Fruit fly (Drosophila melanogaster) whole organism, embryonic: ENCODE measurements around the gene BNIP3.

Experiments used
- Atf6 ChIP-seq: fragments of 200-800 bp; sonication (Bioruptor generic); IDR thresholded peaks from 2 replicates; pipeline ENCODE4 v1.3.6; 2022; ENCODE audit warnings: missing biosample characterization, missing genetic modification characterization
- CG10462 ChIP-seq: fragments of 200-800 bp; sonication (Bioruptor generic); optimal IDR thresholded peaks from 2 replicates; lab custom pipeline; 2016; ENCODE audit warnings: missing biosample characterization, missing genetic modification characterization
- CG11085 ChIP-seq: fragments of 200-800 bp; sonication (Bioruptor generic); IDR thresholded peaks from 2 replicates; pipeline ENCODE4 v1.3.6; 2022; ENCODE audit warnings: missing biosample characterization, missing genetic modification characterization
- CG12071 ChIP-seq: fragments of 200-800 bp; sonication (Bioruptor generic); optimal IDR thresholded peaks from 3 replicates; lab custom pipeline; 2018; ENCODE audit warnings: missing biosample characterization, mild to moderate bottlenecking, missing genetic modification characterization
- CG12744 ChIP-seq: fragments of 200-800 bp; sonication (Bioruptor generic); optimal IDR thresholded peaks from 2 replicates; lab custom pipeline; 2016; ENCODE audit warnings: missing biosample characterization, missing genetic modification characterization
- CG12769 ChIP-seq: fragments of 200-800 bp; sonication (Bioruptor generic); optimal IDR thresholded peaks from 2 replicates; lab custom pipeline; 2019; ENCODE audit warnings: missing biosample characterization, mild to moderate bottlenecking, missing genetic modification characterization, moderate library complexity
- CG13624 ChIP-seq: fragments of 200-800 bp; sonication (Bioruptor generic); optimal IDR thresholded peaks from 2 replicates; lab custom pipeline; 2016; ENCODE audit warnings: missing biosample characterization, missing genetic modification characterization
- CG1529 ChIP-seq: fragments of 200-800 bp; sonication (Bioruptor generic); optimal IDR thresholded peaks from 3 replicates; lab custom pipeline; 2018; ENCODE audit warnings: missing biosample characterization, missing genetic modification characterization
- CG15514 ChIP-seq: fragments of 200-800 bp; sonication (Bioruptor generic); optimal IDR thresholded peaks from 3 replicates; lab custom pipeline; 2017; ENCODE audit warnings: missing biosample characterization, missing genetic modification characterization, mild to moderate bottlenecking, moderate library complexity, missing genetic modification reagents
- CG15601 ChIP-seq: fragments of 200-800 bp; sonication (Bioruptor generic); optimal IDR thresholded peaks from 3 replicates; lab custom pipeline; 2019; ENCODE audit warnings: missing biosample characterization, mild to moderate bottlenecking, missing genetic modification characterization, moderate library complexity
- CG1602 ChIP-seq: fragments of 200-800 bp; sonication (Bioruptor generic); optimal IDR thresholded peaks from 3 replicates; lab custom pipeline; 2016; ENCODE audit warnings: missing biosample characterization, missing genetic modification characterization
- CG17829 ChIP-seq: fragments of 200-800 bp; optimal IDR thresholded peaks from 2 replicates; lab custom pipeline; 2019; ENCODE audit warnings: missing biosample characterization, mild to moderate bottlenecking, missing genetic modification characterization, moderate library complexity
- CG2120 ChIP-seq: fragments of 200-800 bp; sonication (Bioruptor generic); optimal IDR thresholded peaks from 3 replicates; lab custom pipeline; 2016; ENCODE audit warnings: missing biosample characterization, missing genetic modification characterization
- CG30403 ChIP-seq: fragments of 200-800 bp; sonication (Bioruptor generic); optimal IDR thresholded peaks from 3 replicates; lab custom pipeline; 2016; ENCODE audit warnings: missing biosample characterization, missing genetic modification characterization
- CG42726 ChIP-seq: fragments of 200-800 bp; sonication (Bioruptor generic); IDR thresholded peaks from 2 replicates; pipeline ENCODE4 v1.3.6; 2022; ENCODE audit warnings: missing biosample characterization, missing genetic modification characterization; ENCODE audit not compliant: partially characterized antibody
- CG5180 ChIP-seq: fragments of 200-800 bp; sonication (Bioruptor generic); optimal IDR thresholded peaks from 3 replicates; lab custom pipeline; 2017; ENCODE audit warnings: missing biosample characterization, missing genetic modification characterization, mild to moderate bottlenecking, moderate library complexity, missing genetic modification reagents
- CG7745 ChIP-seq: fragments of 200-800 bp; sonication (Bioruptor generic); optimal IDR thresholded peaks from 2 replicates; lab custom pipeline; 2018; ENCODE audit warnings: missing biosample characterization, mild to moderate bottlenecking, missing genetic modification characterization, moderate library complexity
- CG7786 ChIP-seq: fragments of 200-800 bp; sonication (Bioruptor generic); optimal IDR thresholded peaks from 2 replicates; lab custom pipeline; 2016; ENCODE audit warnings: missing biosample characterization, missing genetic modification characterization
- CG7963 ChIP-seq: fragments of 200-800 bp; sonication (Bioruptor generic); IDR thresholded peaks from 3 replicates; pipeline ENCODE4 v1.3.6; 2022; ENCODE audit warnings: missing biosample characterization, missing genetic modification characterization; ENCODE audit not compliant: partially characterized antibody
- CG8944 ChIP-seq: fragments of 200-800 bp; sonication (Bioruptor generic); optimal IDR thresholded peaks from 3 replicates; lab custom pipeline; 2016; ENCODE audit warnings: missing biosample characterization, missing genetic modification characterization
- CG9609 ChIP-seq: fragments of 200-800 bp; sonication (Bioruptor generic); optimal IDR thresholded peaks from 3 replicates; lab custom pipeline; 2016; ENCODE audit warnings: missing biosample characterization, missing genetic modification characterization
- Chrac-16 ChIP-seq: fragments of 200-800 bp; sonication (Bioruptor generic); optimal IDR thresholded peaks from 3 replicates; lab custom pipeline; 2016; ENCODE audit warnings: missing biosample characterization, missing genetic modification characterization
- Dp ChIP-seq: fragments of 200-800 bp; sonication (Bioruptor generic); optimal IDR thresholded peaks from 2 replicates; lab custom pipeline; 2018; ENCODE audit warnings: missing biosample characterization, mild to moderate bottlenecking, missing genetic modification characterization, moderate library complexity
- E2f1 ChIP-seq: fragments of 200-800 bp; sonication (Bioruptor generic); IDR thresholded peaks from 2 replicates; pipeline ENCODE4 v1.3.6; 2022; ENCODE audit warnings: missing biosample characterization, missing genetic modification characterization
- Fer1 ChIP-seq: fragments of 200-800 bp; sonication (Bioruptor generic); optimal IDR thresholded peaks from 2 replicates; lab custom pipeline; 2017; ENCODE audit warnings: missing biosample characterization, mild to moderate bottlenecking, missing genetic modification characterization
- Gug ChIP-seq: fragments of 200-800 bp; sonication (Bioruptor generic); IDR thresholded peaks from 4 replicates; pipeline ENCODE4 v1.3.6; 2022; ENCODE audit warnings: missing biosample characterization, missing genetic modification characterization
- HLH54F ChIP-seq: fragments of 200-800 bp; sonication (Bioruptor generic); optimal IDR thresholded peaks from 3 replicates; lab custom pipeline; 2016; ENCODE audit warnings: missing biosample characterization, missing genetic modification characterization
- MBD-R2 ChIP-seq: fragments of 200-800 bp; sonication (Bioruptor generic); IDR thresholded peaks from 2 replicates; pipeline ENCODE4 v1.3.6; 2022; ENCODE audit warnings: missing biosample characterization, missing genetic modification characterization
- Med ChIP-seq: fragments of 200-800 bp; sonication (Bioruptor generic); peaks from one replicate; lab custom pipeline; 2016; ENCODE audit warnings: missing biosample characterization, missing genetic modification characterization, mild to moderate bottlenecking, inconsistent platforms, moderate library complexity
- Meics ChIP-seq: fragments of 200-800 bp; sonication (Bioruptor generic); optimal IDR thresholded peaks from 2 replicates; lab custom pipeline; 2017; ENCODE audit warnings: missing biosample characterization, mild to moderate bottlenecking, missing genetic modification characterization
- al ChIP-seq: fragments of 200-800 bp; sonication (Bioruptor generic); IDR thresholded peaks from 2 replicates; pipeline ENCODE4 v1.3.6; 2022; ENCODE audit warnings: missing biosample characterization, missing genetic modification characterization
- cato ChIP-seq: fragments of 200-800 bp; sonication (Bioruptor generic); optimal IDR thresholded peaks from 2 replicates; lab custom pipeline; 2016; ENCODE audit warnings: missing biosample characterization, missing genetic modification characterization, borderline replicate concordance
- disco-r ChIP-seq: fragments of 200-800 bp; sonication (Bioruptor generic); optimal IDR thresholded peaks from 2 replicates; lab custom pipeline; 2016; ENCODE audit warnings: missing biosample characterization, missing genetic modification characterization
- dm ChIP-seq: fragments of 200-800 bp; sonication (Bioruptor generic); optimal IDR thresholded peaks from 3 replicates; lab custom pipeline; 2016; ENCODE audit warnings: missing biosample characterization, missing genetic modification characterization
- esg ChIP-seq: fragments of 200-800 bp; sonication (Bioruptor generic); conservative IDR thresholded peaks from 2 replicates; pipeline ENCODE4 v1.3.6; 2022; ENCODE audit warnings: missing biosample characterization, missing genetic modification characterization
- gcm2 ChIP-seq: fragments of 200-800 bp; sonication (Bioruptor generic); optimal IDR thresholded peaks from 2 replicates; lab custom pipeline; 2016; ENCODE audit warnings: missing biosample characterization, missing genetic modification characterization
- gfzf ChIP-seq: fragments of 200-800 bp; sonication (Bioruptor generic); optimal IDR thresholded peaks from 2 replicates; lab custom pipeline; 2016; ENCODE audit warnings: missing biosample characterization, mild to moderate bottlenecking, missing genetic modification characterization, moderate library complexity
- ham ChIP-seq: fragments of 200-800 bp; sonication (Bioruptor generic); IDR thresholded peaks from 2 replicates; pipeline ENCODE4 v1.3.6; 2022; ENCODE audit warnings: missing biosample characterization, missing genetic modification characterization
- inv ChIP-seq: fragments of 200-800 bp; sonication (Bioruptor generic); IDR thresholded peaks from 2 replicates; pipeline ENCODE4 v1.3.6; 2022; ENCODE audit warnings: missing biosample characterization, missing genetic modification characterization; ENCODE audit not compliant: partially characterized antibody
- kah ChIP-seq: fragments of 200-800 bp; sonication (Bioruptor generic); optimal IDR thresholded peaks from 2 replicates; lab custom pipeline; 2018; ENCODE audit warnings: missing biosample characterization, mild to moderate bottlenecking, missing genetic modification characterization
- odd ChIP-seq: fragments of 200-800 bp; sonication (Bioruptor generic); optimal IDR thresholded peaks from 2 replicates; lab custom pipeline; 2017; ENCODE audit warnings: missing biosample characterization, mild to moderate bottlenecking, missing genetic modification characterization
- pb ChIP-seq: fragments of 200-800 bp; sonication (Bioruptor generic); optimal IDR thresholded peaks from 3 replicates; lab custom pipeline; 2016; ENCODE audit warnings: missing biosample characterization, missing genetic modification characterization
- sd ChIP-seq: fragments of 200-800 bp; sonication (Bioruptor generic); optimal IDR thresholded peaks from 3 replicates; lab custom pipeline; 2018; ENCODE audit warnings: missing biosample characterization, mild to moderate bottlenecking, missing genetic modification characterization, moderate library complexity
- sima ChIP-seq: fragments of 200-800 bp; sonication (Bioruptor generic); optimal IDR thresholded peaks from 2 replicates; lab custom pipeline; 2016; ENCODE audit warnings: missing biosample characterization, missing genetic modification characterization
- slp2 ChIP-seq: fragments of 200-800 bp; sonication (Bioruptor generic); optimal IDR thresholded peaks from 2 replicates; lab custom pipeline; 2016; ENCODE audit warnings: missing biosample characterization, missing genetic modification characterization
- so ChIP-seq: fragments of 200-800 bp; sonication (Bioruptor generic); IDR thresholded peaks from 3 replicates; pipeline ENCODE4 v1.3.6; 2022; ENCODE audit warnings: missing biosample characterization, missing genetic modification characterization
- tx ChIP-seq: fragments of 200-800 bp; sonication (Bioruptor generic); optimal IDR thresholded peaks from 2 replicates; lab custom pipeline; 2016; ENCODE audit warnings: missing biosample characterization, missing genetic modification characterization

The BNIP3 gene

dm6 chr3L:20474197-20474788 is 44.9 kb downstream of the BNIP3 start, which contains the start of gene isoQC (continued):
- TF ChIP-seq CG9609, result no peak
- TF ChIP-seq CG1529, result no peak

dm6 chr3L:20473021-20473799 is 46.0 kb downstream of the BNIP3 start, which contains the start of the genes CG32428 and CG5969:
TSS of gene CG32428 (minus strand) at chr3L:20473723.
TSS of gene CG5969 (plus strand) at chr3L:20473783.
- TF ChIP-seq CG13624, result peak; percentile 31
- TF ChIP-seq dm (GFP tag; lab: Kevin White, UChicago), result peak; percentile 35
- TF ChIP-seq CG12769 (tag; lab: Kevin White, UChicago), result no peak
- peak; percentile 70 for TF ChIP-seq CG2120 (GFP tag; lab: Kevin White, UChicago)
- TF ChIP-seq CG10462 (GFP tag; lab: Kevin White, UChicago), result no peak
- no peak for TF ChIP-seq CG42726
- TF ChIP-seq Dp (GFP tag; lab: Kevin White, UChicago), result peak; percentile 57
- TF ChIP-seq inv, result no peak
- peak; percentile 41; the same call in 1 of the 2 replicates for TF ChIP-seq CG11085
- TF ChIP-seq CG8944 (GFP tag; lab: Kevin White, UChicago), result no peak
- peak; percentile 79 for TF ChIP-seq Meics (GFP tag; lab: Kevin White, UChicago)
- TF ChIP-seq Atf6, result peak; percentile 9; the same call in 1 of the 2 replicates
- TF ChIP-seq disco-r, result no peak
- no peak for TF ChIP-seq slp2
- TF ChIP-seq odd (GFP tag; lab: Kevin White, UChicago), result peak; percentile 15
- TF ChIP-seq kah (GFP tag; lab: Kevin White, UChicago), result no peak
- no peak for TF ChIP-seq ham (GFP tag; lab: Robert Waterston, UW)
- peak; percentile 3 for TF ChIP-seq Fer1 (GFP tag; lab: Kevin White, UChicago)
- peak; percentile 28 for TF ChIP-seq CG15601
- TF ChIP-seq Med, result peak; percentile 82
- no peak for TF ChIP-seq CG7963 (GFP tag; lab: Robert Waterston, UW)
- peak; percentile 28 for TF ChIP-seq CG1602 (GFP tag; lab: Kevin White, UChicago)
- no peak for TF ChIP-seq CG7745
- TF ChIP-seq CG12071, result no peak
- TF ChIP-seq CG17829 (tag; lab: Kevin White, UChicago), result peak; percentile 72
- TF ChIP-seq MBD-R2 (GFP tag; lab: Robert Waterston, UW), result no peak; the same call in 1 of the 2 replicates
- TF ChIP-seq tx (GFP tag; lab: Kevin White, UChicago), result no peak
- TF ChIP-seq CG15514, result peak; percentile 55
- TF ChIP-seq CG12744 (GFP tag; lab: Kevin White, UChicago), result no peak
- peak; percentile 69 for TF ChIP-seq al (GFP tag; lab: Robert Waterston, UW)
- TF ChIP-seq sd (tag; lab: Kevin White, UChicago), result peak; percentile 69
- peak; percentile 75 for TF ChIP-seq gfzf (GFP tag; lab: Kevin White, UChicago)
- TF ChIP-seq Chrac-16 (GFP tag; lab: Kevin White, UChicago), result peak; percentile 27
- TF ChIP-seq CG7786 (GFP tag; lab: Kevin White, UChicago), result no peak
- TF ChIP-seq CG30403 (GFP tag; lab: Kevin White, UChicago), result peak; percentile 50
- TF ChIP-seq HLH54F (GFP tag; lab: Kevin White, UChicago), result no peak
- no peak for TF ChIP-seq sima
- no peak for TF ChIP-seq cato
- TF ChIP-seq esg (GFP tag; lab: Robert Waterston, UW), result peak; percentile 52
- no peak for TF ChIP-seq pb
- TF ChIP-seq so, result no peak
- TF ChIP-seq E2f1, result peak; percentile 60; the same call in 1 of the 2 replicates
- peak; percentile 50; the same call in 3 of the 4 replicates for TF ChIP-seq Gug (GFP tag; lab: Robert Waterston, UW)
- TF ChIP-seq gcm2 (GFP tag; lab: Kevin White, UChicago), result no peak
- TF ChIP-seq CG5180 (GFP tag; lab: Kevin White, UChicago), result no peak
